Worm (Caenorhabditis elegans) whole organism, L4/young adult: Measurements from ENCODE around the gene tor-1.

Experiments
- W03F9.2 ChIP-seq: fragments of 150-350 bp; optimal IDR thresholded peaks from 2 replicates; lab custom pipeline; 2014; ENCODE audit warnings: missing biosample characterization, missing genetic modification characterization
- dao-5 ChIP-seq: sonication (generic microtip); optimal IDR thresholded peaks from 2 replicates; lab custom pipeline; 2016; ENCODE audit warnings: missing genotype, missing genetic modification characterization, moderate library complexity, missing compliant biosample characterization

- TF ChIP-seq W03F9.2 (no peak), dao-5 (tag; lab: Kevin White, UChicago) (no peak)
Measured at ce11 chrIV:13945188-13945587, 40.4 kb downstream of the tor-1 start.
